Comparison of ENCODE assay signal across 3 worm cellular contexts in the genomic region with DNA sequence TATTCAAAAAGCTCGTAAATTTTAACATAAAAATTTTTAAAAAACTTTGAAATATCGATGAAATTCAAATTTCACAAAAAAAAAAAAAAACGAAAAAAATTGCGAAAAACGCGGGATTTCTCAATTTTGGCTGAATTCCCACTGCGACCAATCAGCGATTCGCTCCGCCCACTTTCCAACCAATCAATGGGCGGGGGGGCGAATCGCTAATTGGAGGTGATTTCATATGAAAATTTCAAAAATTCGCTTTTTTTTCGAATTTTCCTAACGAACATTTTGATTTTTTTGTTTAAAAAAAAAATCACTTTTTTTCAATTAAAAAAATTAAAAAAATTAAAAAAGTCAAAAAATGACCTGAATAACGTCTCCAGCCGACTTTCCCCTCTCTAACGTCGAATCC.
A peak's percentile ranks its signal among the peaks of the same experiment; 100 is the strongest.
TF ChIP-seq lines count a peak whose summit lies in the region.

No protein-coding gene starts in this region.

TF ChIP-seq in whole organism, L3 larva, 47 proteins besides CTCF, POLR2A, EP300 and RAD21:
- TF ChIP-seq nfya-1 (tag; optimal IDR thresholded peaks at IDR 0.05; lab: Kevin White, UChicago; ENCODE audit: insufficient read depth) (peak; percentile 75), nhr-67 (tag; optimal IDR thresholded peaks at IDR 0.05; lab: Kevin White, UChicago) (no peak)
TF ChIP-seq in whole organism, L3 larva: peak in this region for 1.

TF ChIP-seq in whole organism, late embryonic, 69 proteins besides CTCF, POLR2A, EP300 and RAD21:
- TF ChIP-seq nfya-1 (tag; optimal IDR thresholded peaks at IDR 0.05; lab: Kevin White, UChicago) (peak; percentile 78), elt-4 (tag; optimal IDR thresholded peaks at IDR 0.05; lab: Kevin White, UChicago) (no peak), K09A11.1 (tag; optimal IDR thresholded peaks at IDR 0.05; lab: Kevin White, UChicago; ENCODE audit: insufficient read depth) (no peak), unc-86 (tag; optimal IDR thresholded peaks at IDR 0.05; lab: Kevin White, UChicago) (no peak)

TF ChIP-seq in whole organism, young adult, 124 proteins besides CTCF, POLR2A, EP300 and RAD21:
- TF ChIP-seq nfyb-1 (GFP tag; IDR thresholded peaks at IDR 0.05; lab: Robert Waterston, UW): peak; percentile 30; the same call in 1 of the 2 replicates
- TF ChIP-seq attf-3 (GFP tag; conservative IDR thresholded peaks at IDR 0.05; lab: Robert Waterston, UW): no peak
